Fruit fly (Drosophila melanogaster) whole organism, prepupa: ENCODE measurements around the gene CG33510.
A peak's percentile ranks its signal among the peaks of the same experiment; 100 is the strongest.

Experiments
- CG10631 ChIP-seq: fragments of 200-800 bp; sonication (Bioruptor generic); optimal IDR thresholded peaks from 2 replicates; lab custom pipeline; 2016; ENCODE audit warnings: missing biosample characterization, missing genetic modification characterization
- CG11294 ChIP-seq: fragments of 200-800 bp; sonication (Bioruptor generic); IDR thresholded peaks from 2 replicates; pipeline ENCODE4 v1.3.6; 2022; ENCODE audit warnings: missing biosample characterization, missing genetic modification characterization
- CG11902 ChIP-seq: fragments of 200-800 bp; sonication (Bioruptor generic); optimal IDR thresholded peaks from 3 replicates; lab custom pipeline; 2016; ENCODE audit warnings: missing biosample characterization, missing genetic modification characterization
- CG15336 ChIP-seq: fragments of 200-800 bp; sonication (Bioruptor generic); IDR thresholded peaks from 2 replicates; pipeline ENCODE4 v1.3.6; 2022; ENCODE audit warnings: missing biosample characterization, missing genetic modification characterization
- CG16779 ChIP-seq: fragments of 200-800 bp; sonication (Bioruptor generic); optimal IDR thresholded peaks from 3 replicates; lab custom pipeline; 2017; ENCODE audit warnings: missing biosample characterization, mild to moderate bottlenecking, missing genetic modification characterization
- CG3032 ChIP-seq: fragments of 200-800 bp; optimal IDR thresholded peaks from 2 replicates; lab custom pipeline; 2019; ENCODE audit warnings: missing biosample characterization, mild to moderate bottlenecking, missing genetic modification characterization, moderate library complexity
- CG31627 ChIP-seq: fragments of 200-800 bp; sonication (Bioruptor generic); optimal IDR thresholded peaks from 3 replicates; lab custom pipeline; 2016; ENCODE audit warnings: missing biosample characterization, missing genetic modification characterization
- CG3919 ChIP-seq: fragments of 200-800 bp; sonication (Bioruptor generic); optimal IDR thresholded peaks from 3 replicates; lab custom pipeline; 2016; ENCODE audit warnings: missing biosample characterization, missing genetic modification characterization
- CG6163 ChIP-seq: fragments of 200-800 bp; sonication (Bioruptor generic); IDR thresholded peaks from 3 replicates; pipeline ENCODE4 v1.3.6; 2022; ENCODE audit warnings: missing biosample characterization, missing genetic modification characterization
- CG6276 ChIP-seq: fragments of 200-800 bp; sonication (Bioruptor generic); optimal IDR thresholded peaks from 2 replicates; lab custom pipeline; 2017; ENCODE audit warnings: missing biosample characterization, mild to moderate bottlenecking, missing genetic modification characterization
- CG6808 ChIP-seq: fragments of 200-800 bp; sonication (Bioruptor generic); optimal IDR thresholded peaks from 3 replicates; lab custom pipeline; 2017; ENCODE audit warnings: missing biosample characterization, missing genetic modification characterization, mild to moderate bottlenecking, moderate library complexity, missing genetic modification reagents
- CG7368 ChIP-seq: fragments of 200-800 bp; sonication (Bioruptor generic); optimal IDR thresholded peaks from 3 replicates; lab custom pipeline; 2016; ENCODE audit warnings: missing biosample characterization, missing genetic modification characterization
- CG8119 ChIP-seq: fragments of 200-800 bp; sonication (Bioruptor generic); IDR thresholded peaks from 3 replicates; pipeline ENCODE4 v1.3.6; 2022; ENCODE audit warnings: missing biosample characterization, missing genetic modification characterization
- CG8632 ChIP-seq: fragments of 200-800 bp; sonication (Bioruptor generic); optimal IDR thresholded peaks from 3 replicates; lab custom pipeline; 2016; ENCODE audit warnings: missing biosample characterization, missing genetic modification characterization
- CG9139 ChIP-seq: fragments of 200-800 bp; sonication (Bioruptor generic); optimal IDR thresholded peaks from 3 replicates; lab custom pipeline; 2017; ENCODE audit warnings: missing biosample characterization, mild to moderate bottlenecking, missing genetic modification characterization
- Eip75B ChIP-seq: fragments of 200-800 bp; sonication (Bioruptor generic); optimal IDR thresholded peaks from 3 replicates; lab custom pipeline; 2016; ENCODE audit warnings: missing biosample characterization, missing genetic modification characterization
- Eip78C ChIP-seq: fragments of 200-800 bp; sonication (Bioruptor generic); peaks from one replicate; lab custom pipeline; 2016; ENCODE audit warnings: missing biosample characterization, missing genetic modification characterization
- Ets96B ChIP-seq: fragments of 200-800 bp; optimal IDR thresholded peaks from 2 replicates; lab custom pipeline; 2019; ENCODE audit warnings: missing biosample characterization, mild to moderate bottlenecking, missing genetic modification characterization, moderate library complexity
- Hr38 ChIP-seq: sonication (Bioruptor generic); optimal IDR thresholded peaks from 2 replicates; lab custom pipeline; 2016; ENCODE audit warnings: missing biosample characterization, missing genetic modification characterization
- Hr39 ChIP-seq: fragments of 200-800 bp; sonication (Bioruptor generic); optimal IDR thresholded peaks from 2 replicates; lab custom pipeline; 2016; ENCODE audit warnings: missing biosample characterization, missing genetic modification characterization
- Hr4 ChIP-seq: fragments of 200-800 bp; sonication (Bioruptor generic); optimal IDR thresholded peaks from 3 replicates; lab custom pipeline; 2016; ENCODE audit warnings: missing biosample characterization, missing genetic modification characterization
- Lpt ChIP-seq: fragments of 200-800 bp; sonication (Bioruptor generic); optimal IDR thresholded peaks from 3 replicates; lab custom pipeline; 2016; ENCODE audit warnings: missing biosample characterization, missing genetic modification characterization
- OdsH ChIP-seq: fragments of 200-800 bp; sonication (Bioruptor generic); optimal IDR thresholded peaks from 3 replicates; lab custom pipeline; 2016; ENCODE audit warnings: missing biosample characterization, missing genetic modification characterization
- Sox102F ChIP-seq: fragments of 200-800 bp; sonication (Bioruptor generic); optimal IDR thresholded peaks from 2 replicates; lab custom pipeline; 2016; ENCODE audit warnings: missing biosample characterization, mild to moderate bottlenecking, missing genetic modification characterization
- Sox15 ChIP-seq: fragments of 200-800 bp; sonication (Bioruptor generic); optimal IDR thresholded peaks from 3 replicates; lab custom pipeline; 2016; ENCODE audit warnings: missing biosample characterization, missing genetic modification characterization
- achi ChIP-seq: fragments of 200-800 bp; sonication (Bioruptor generic); optimal IDR thresholded peaks from 3 replicates; lab custom pipeline; 2016; ENCODE audit warnings: missing biosample characterization, missing genetic modification characterization
- cyc ChIP-seq: fragments of 200-800 bp; sonication (Bioruptor generic); optimal IDR thresholded peaks from 3 replicates; lab custom pipeline; 2016; ENCODE audit warnings: missing biosample characterization, missing genetic modification characterization
- dac ChIP-seq: fragments of 200-800 bp; sonication (Bioruptor generic); optimal IDR thresholded peaks from 2 replicates; lab custom pipeline; 2017; ENCODE audit warnings: missing biosample characterization, mild to moderate bottlenecking, missing genetic modification characterization
- dsx ChIP-seq: fragments of 200-800 bp; optimal IDR thresholded peaks from 3 replicates; lab custom pipeline; 2019; ENCODE audit warnings: missing biosample characterization, mild to moderate bottlenecking, missing genetic modification characterization, moderate library complexity; ENCODE audit not compliant: poor library complexity, severe bottlenecking
- esn ChIP-seq: fragments of 200-800 bp; sonication (Bioruptor generic); optimal IDR thresholded peaks from 2 replicates; lab custom pipeline; 2016; ENCODE audit warnings: missing biosample characterization, mild to moderate bottlenecking, missing genetic modification characterization, moderate library complexity
- fkh ChIP-seq: fragments of 200-800 bp; sonication (Bioruptor generic); optimal IDR thresholded peaks from 3 replicates; lab custom pipeline; 2017; ENCODE audit warnings: missing biosample characterization, mild to moderate bottlenecking, missing genetic modification characterization, moderate library complexity
- salr ChIP-seq, 2 experiments: fragments of 200-800 bp; sonication (Bioruptor generic); optimal IDR thresholded peaks; 3 replicates each; lab custom pipeline; 2016 to 2018; ENCODE audit warnings: missing biosample characterization in 2 of 2, missing genetic modification characterization in 2 of 2, mild to moderate bottlenecking in 1 of 2
- spab ChIP-seq: fragments of 200-800 bp; sonication (Bioruptor generic); optimal IDR thresholded peaks from 2 replicates; lab custom pipeline; 2017; ENCODE audit warnings: missing biosample characterization, mild to moderate bottlenecking, missing genetic modification characterization, missing genetic modification reagents
- svp ChIP-seq: fragments of 200-800 bp; sonication (Bioruptor generic); peaks from one replicate; lab custom pipeline; 2016; ENCODE audit warnings: missing biosample characterization, missing genetic modification characterization
- topi ChIP-seq: fragments of 200-800 bp; sonication (Bioruptor generic); optimal IDR thresholded peaks from 3 replicates; lab custom pipeline; 2016; ENCODE audit warnings: missing biosample characterization, missing genetic modification characterization
- vri ChIP-seq: fragments of 200-800 bp; sonication (Bioruptor generic); optimal IDR thresholded peaks from 3 replicates; lab custom pipeline; 2016; ENCODE audit warnings: missing biosample characterization, mild to moderate bottlenecking, missing genetic modification characterization

The CG33510 gene

dm6 chr2L:21086406-21086805, 2.3 kb upstream of the CG33510 start, which contains the start of gene CG33509:
CG33509 (minus strand) TSS chr2L:21086506.
- TF ChIP-seq OdsH (GFP tag; lab: Kevin White, UChicago), result no peak
- no peak for TF ChIP-seq CG15336 (GFP tag; lab: Robert Waterston, UW)
- no peak for TF ChIP-seq achi (GFP tag; lab: Kevin White, UChicago)

dm6 chr2L:21082444-21083201, 1.5 kb downstream of the CG33510 start, which contains the start of gene CG33511:
CG33511 (minus strand) TSS chr2L:21082494.
- no peak for TF ChIP-seq Hr4 (GFP tag; lab: Kevin White, UChicago)
- no peak for TF ChIP-seq Eip78C
- TF ChIP-seq fkh (GFP tag; lab: Kevin White, UChicago), result peak; percentile 16
- no peak for TF ChIP-seq CG3032 (tag; lab: Kevin White, UChicago)
- TF ChIP-seq vri, result peak; percentile 43
- TF ChIP-seq CG6808 (GFP tag; lab: Kevin White, UChicago), result no peak
- no peak for TF ChIP-seq CG8632 (GFP tag; lab: Kevin White, UChicago)
- TF ChIP-seq CG9139 (GFP tag; lab: Kevin White, UChicago), result no peak
- no peak for TF ChIP-seq achi (GFP tag; lab: Kevin White, UChicago)
- TF ChIP-seq Lpt (GFP tag; lab: Kevin White, UChicago), result no peak
- TF ChIP-seq svp, result peak; percentile 88

dm6 chr2L:21077849-21078248, 6.3 kb downstream of the CG33510 start:
- TF ChIP-seq salr (GFP tag; optimal IDR thresholded peaks at IDR 0.05; lab: Kevin White, UChicago) (no peak), svp (peak; percentile 44), CG6808 (GFP tag; lab: Kevin White, UChicago) (no peak), CG6276 (GFP tag; lab: Kevin White, UChicago) (no peak)

dm6 chr2L:21075105-21075504, 9.0 kb downstream of the CG33510 start, which contains the start of gene tadr:
tadr (plus strand) TSS chr2L:21075405.
- TF ChIP-seq CG6163 (GFP tag; lab: Robert Waterston, UW) (0 out of 3 replicates have a peak, but pooled peaks have one; percentile 18), CG31627 (no peak)

dm6 chr2L:21073818-21074217, 10.3 kb downstream of the CG33510 start:
- TF ChIP-seq dsx (GFP tag; lab: Kevin White, UChicago) (no peak), dac (no peak)

- TF ChIP-seq spab (no peak), OdsH (GFP tag; lab: Kevin White, UChicago) (no peak), CG7368 (GFP tag; lab: Kevin White, UChicago) (no peak), esn (no peak), CG3919 (GFP tag; lab: Kevin White, UChicago) (no peak), Ets96B (tag; lab: Kevin White, UChicago) (no peak), topi (GFP tag; lab: Kevin White, UChicago) (no peak), Hr39 (GFP tag; lab: Kevin White, UChicago) (no peak), Hr38 (no peak), CG10631 (GFP tag; lab: Kevin White, UChicago) (no peak), Sox102F (no peak), cyc (GFP tag; lab: Kevin White, UChicago) (no peak), CG8119 (no peak), CG11902 (GFP tag; lab: Kevin White, UChicago) (no peak), Sox15 (GFP tag; lab: Kevin White, UChicago) (no peak), Eip75B (no peak), CG11294 (no peak), CG16779 (tag; lab: Kevin White, UChicago) (no peak)
Observed at dm6 chr2L:21073300-21073699, 10.8 kb downstream of the CG33510 start.
